Fruit fly (Drosophila melanogaster): Measurements from ENCODE around the gene CG6650.

The CG6650 gene

DNA sequence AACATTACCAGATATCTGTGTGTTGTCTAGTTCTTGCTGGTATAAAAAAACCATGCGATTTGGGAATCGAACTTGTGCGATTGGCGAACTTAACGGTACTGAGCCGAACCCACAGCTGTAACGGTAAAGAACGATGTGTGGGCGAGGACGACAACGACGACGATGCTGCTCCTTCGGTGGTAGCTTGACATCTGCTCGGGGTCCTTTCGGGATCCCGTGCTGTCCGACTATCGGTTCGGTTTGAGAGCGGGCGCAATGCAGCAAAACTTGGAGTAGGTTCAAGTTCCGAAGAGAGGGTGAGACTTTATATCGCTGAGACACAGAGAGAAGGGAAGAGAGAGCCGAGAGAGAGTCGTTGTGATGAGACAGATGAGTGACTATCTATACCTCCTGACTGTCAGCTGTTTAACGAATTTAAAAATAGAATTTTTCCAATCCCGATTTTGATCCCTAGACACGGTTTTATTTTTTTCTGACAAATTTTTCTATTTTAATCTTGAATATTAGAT lies 38.0 kb upstream of the CG6650 start, which contains the start of gene CG17364 (continued):
- TF ChIP-seq kay (GFP tag; optimal IDR thresholded peaks at IDR 0.05) (no peak), hbn (GFP tag; IDR thresholded peaks at IDR 0.05; ENCODE audit: partially characterized antibody) (no peak), CG17186 (GFP tag; optimal IDR thresholded peaks at IDR 0.05) (no peak), zfh1 (GFP tag; IDR thresholded peaks at IDR 0.05) (0 out of 3 replicates have a peak, but pooled peaks have one; percentile 9), ssp (GFP tag; IDR thresholded peaks at IDR 0.05) (no peak), lilli (GFP tag; optimal IDR thresholded peaks at IDR 0.05) (no peak), bab2 (GFP tag; optimal IDR thresholded peaks at IDR 0.05) (no peak), CG17361 (GFP tag; IDR thresholded peaks at IDR 0.05) (no peak), CG18599 (GFP tag; optimal IDR thresholded peaks at IDR 0.05) (peak; percentile 10), trh (GFP tag; optimal IDR thresholded peaks at IDR 0.05) (no peak), Sry-β (GFP tag; optimal IDR thresholded peaks at IDR 0.05) (no peak), BtbVII (GFP tag; optimal IDR thresholded peaks at IDR 0.05) (peak; percentile 10), dm (GFP tag; optimal IDR thresholded peaks at IDR 0.05) (no peak), B-H2 (GFP tag; optimal IDR thresholded peaks at IDR 0.05) (no peak), CG17359 (tag; optimal IDR thresholded peaks at IDR 0.05) (no peak), br (optimal IDR thresholded peaks at IDR 0.05) (no peak), Deaf1 (tag; optimal IDR thresholded peaks at IDR 0.05) (peak; percentile 96), chinmo (GFP tag; IDR thresholded peaks at IDR 0.05; ENCODE audit: partially characterized antibody) (0 out of 4 replicates have a peak, but pooled peaks have one; percentile 48), Kr (GFP tag; optimal IDR thresholded peaks at IDR 0.05) (no peak), CG6272 (GFP tag; IDR thresholded peaks at IDR 0.05) (no peak), Dad (GFP tag; optimal IDR thresholded peaks at IDR 0.05) (no peak), CG4617 (GFP tag; optimal IDR thresholded peaks at IDR 0.05; ENCODE audit: borderline replicate concordance) (no peak), CG10979 (tag; optimal IDR thresholded peaks at IDR 0.05) (no peak), CG18011 (GFP tag; optimal IDR thresholded peaks at IDR 0.05) (no peak), tna (GFP tag; IDR thresholded peaks at IDR 0.05; ENCODE audit: partially characterized antibody) (no peak), CG11456 (GFP tag; IDR thresholded peaks at IDR 0.05) (no peak), klu (GFP tag; IDR thresholded peaks at IDR 0.05) (no peak), Ptx1 (GFP tag; IDR thresholded peaks at IDR 0.05) (no peak), yki (optimal IDR thresholded peaks at IDR 0.05) (peak; percentile 17), Taf1 (GFP tag; IDR thresholded peaks at IDR 0.05) (no peak), sens (GFP tag) (no peak)

DNA sequence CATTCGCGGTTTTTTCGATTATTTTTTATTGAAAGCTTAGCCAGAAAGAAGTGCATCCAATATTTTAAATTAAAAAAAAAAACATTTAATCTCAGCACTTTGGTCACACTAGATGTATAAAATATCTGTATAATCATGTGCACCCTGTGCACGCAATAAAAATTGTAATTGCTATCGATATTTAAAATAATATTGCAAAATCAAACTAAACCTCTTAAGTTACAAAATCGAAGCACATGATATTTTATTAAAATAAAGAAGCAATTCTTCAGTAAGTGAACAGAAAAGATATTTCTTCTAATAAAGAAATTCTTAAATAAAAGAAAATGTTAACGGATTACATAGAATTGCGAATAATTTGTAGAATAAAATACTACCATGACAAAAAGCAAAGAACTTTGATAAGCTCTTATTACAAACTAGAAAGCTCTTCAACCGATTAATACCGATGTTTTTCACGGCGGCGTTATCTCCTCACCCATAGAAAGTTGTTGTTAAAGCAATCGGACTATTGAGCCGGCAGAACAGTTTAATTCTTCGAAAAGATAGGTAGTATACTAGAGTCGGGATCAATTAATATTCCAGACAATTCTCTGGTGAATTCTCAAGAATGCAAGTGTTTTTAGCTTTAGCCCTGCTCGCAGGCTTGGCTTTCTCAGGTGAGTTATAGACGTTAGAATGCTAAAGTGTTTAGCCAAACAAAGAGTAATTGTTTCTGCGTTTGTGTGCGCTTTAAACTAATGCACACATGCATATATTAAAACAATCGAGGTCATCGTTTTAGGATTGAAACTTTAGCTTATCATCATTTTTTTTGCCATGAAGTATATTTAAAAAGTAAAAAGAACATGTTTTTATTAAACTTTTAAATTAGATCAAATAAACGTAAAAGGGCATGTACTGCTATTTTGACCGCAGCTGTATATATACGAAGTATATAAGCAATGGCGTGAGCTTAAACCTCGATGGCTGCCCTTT lies 37.2 kb upstream of the CG6650 start, which contains the start of gene CtsK1:
TSS of gene CtsK1 (plus strand) at position 490 of the 978 bp plus-strand sequence.
- peak; percentile 15 for TF ChIP-seq Xbp1 (GFP tag; optimal IDR thresholded peaks at IDR 0.05)
- 0 out of 2 replicates have a peak, but pooled peaks have one; percentile 17 for TF ChIP-seq esg (GFP tag; conservative IDR thresholded peaks at IDR 0.05)
- peak; percentile 46 for TF ChIP-seq CG12391 (tag; optimal IDR thresholded peaks at IDR 0.05)
- TF ChIP-seq CG30403 (GFP tag; optimal IDR thresholded peaks at IDR 0.05) = peak; percentile 20
- TF ChIP-seq Med (GFP tag) = peak; percentile 68
- no peak for TF ChIP-seq CG2875 (GFP tag; optimal IDR thresholded peaks at IDR 0.05)
- no peak for TF ChIP-seq Kr (GFP tag; optimal IDR thresholded peaks at IDR 0.05)
- no peak for TF ChIP-seq Asciz (GFP tag; optimal IDR thresholded peaks at IDR 0.05)
- TF ChIP-seq NC2α (GFP tag; optimal IDR thresholded peaks at IDR 0.05) = no peak
- TF ChIP-seq HHEX (GFP tag; optimal IDR thresholded peaks at IDR 0.05) = no peak
- 0 out of 2 replicates have a peak, but pooled peaks have one; percentile 18 for TF ChIP-seq sob (GFP tag; IDR thresholded peaks at IDR 0.05)
- no peak for TF ChIP-seq NK7.1 (GFP tag; optimal IDR thresholded peaks at IDR 0.05)
- peak; percentile 76 for TF ChIP-seq Scr (GFP tag; IDR thresholded peaks at IDR 0.05; ENCODE audit: partially characterized antibody)
- no peak for TF ChIP-seq NFAT (GFP tag; IDR thresholded peaks at IDR 0.05)
- TF ChIP-seq CG10431 (GFP tag; optimal IDR thresholded peaks at IDR 0.05) = no peak
- 0 out of 2 replicates have a peak, but pooled peaks have one; percentile 42 for TF ChIP-seq Atf6 (GFP tag; IDR thresholded peaks at IDR 0.05)
- no peak for TF ChIP-seq CG2202 (tag; optimal IDR thresholded peaks at IDR 0.05)
- peak; percentile 64 for TF ChIP-seq Dp (GFP tag; optimal IDR thresholded peaks at IDR 0.05)
- 0 out of 2 replicates have a peak, but pooled peaks have one; percentile 13 for TF ChIP-seq lmd (GFP tag; IDR thresholded peaks at IDR 0.05)
- TF ChIP-seq CG11695 (GFP tag; IDR thresholded peaks at IDR 0.05) = peak; percentile 71; the same call in 2 of the 3 replicates

Data from whole organism, embryonic.